Fruit fly (Drosophila melanogaster) whole organism, embryonic: ENCODE results near the gene Dhod.
A peak's percentile ranks its signal among the peaks of the same experiment; 100 is the strongest.

ENCODE experiments used
- Abd-B ChIP-seq: fragments of 200-800 bp; sonication (Bioruptor generic); optimal IDR thresholded peaks from 2 replicates; lab custom pipeline; 2018; ENCODE audit warnings: missing biosample characterization, mild to moderate bottlenecking, missing genetic modification characterization, moderate library complexity
- CG11504 ChIP-seq: fragments of 200-800 bp; sonication (Bioruptor generic); optimal IDR thresholded peaks from 3 replicates; lab custom pipeline; 2019; ENCODE audit warnings: missing biosample characterization, mild to moderate bottlenecking, missing genetic modification characterization, moderate library complexity
- CG14441 ChIP-seq: fragments of 200-800 bp; sonication (Bioruptor generic); IDR thresholded peaks from 2 replicates; pipeline ENCODE4 v1.3.6; 2022; ENCODE audit warnings: missing biosample characterization, missing genetic modification characterization
- CG17361 ChIP-seq: fragments of 200-800 bp; sonication (Bioruptor generic); IDR thresholded peaks from 3 replicates; pipeline ENCODE4 v1.3.6; 2022; ENCODE audit warnings: missing biosample characterization, missing genetic modification characterization
- CG17568 ChIP-seq: fragments of 200-800 bp; sonication (Bioruptor generic); optimal IDR thresholded peaks from 2 replicates; lab custom pipeline; 2018; ENCODE audit warnings: missing biosample characterization, mild to moderate bottlenecking, missing genetic modification characterization, moderate library complexity
- CG1792 ChIP-seq: fragments of 200-800 bp; sonication (Bioruptor generic); optimal IDR thresholded peaks from 2 replicates; lab custom pipeline; 2016; ENCODE audit warnings: missing biosample characterization, missing genetic modification characterization
- CG18599 ChIP-seq: fragments of 200-800 bp; sonication (Bioruptor generic); optimal IDR thresholded peaks from 3 replicates; lab custom pipeline; 2017; ENCODE audit warnings: missing biosample characterization, missing genetic modification characterization, mild to moderate bottlenecking, moderate library complexity, missing genetic modification reagents
- CG2678 ChIP-seq: fragments of 200-800 bp; sonication (Bioruptor generic); optimal IDR thresholded peaks from 3 replicates; lab custom pipeline; 2019; ENCODE audit warnings: missing biosample characterization, mild to moderate bottlenecking, missing genetic modification characterization, moderate library complexity
- CG31441 ChIP-seq: fragments of 200-800 bp; sonication (Bioruptor generic); IDR thresholded peaks from 2 replicates; pipeline ENCODE4 v1.3.6; 2022; ENCODE audit warnings: missing biosample characterization, missing genetic modification characterization
- CG32532 ChIP-seq: fragments of 200-800 bp; sonication (Bioruptor generic); IDR thresholded peaks from 2 replicates; pipeline ENCODE4 v1.3.6; 2022; ENCODE audit warnings: missing biosample characterization, missing genetic modification characterization
- CG3995 ChIP-seq: fragments of 200-800 bp; sonication (Bioruptor generic); optimal IDR thresholded peaks from 3 replicates; lab custom pipeline; 2016; ENCODE audit warnings: missing biosample characterization, missing genetic modification characterization
- CG4424 ChIP-seq: fragments of 200-800 bp; sonication (Bioruptor generic); optimal IDR thresholded peaks from 3 replicates; lab custom pipeline; 2016; ENCODE audit warnings: missing biosample characterization, missing genetic modification characterization
- CG4854 ChIP-seq: fragments of 200-800 bp; sonication (Bioruptor generic); optimal IDR thresholded peaks from 2 replicates; lab custom pipeline; 2016; ENCODE audit warnings: missing biosample characterization, missing genetic modification characterization, inconsistent platforms
- CG6254 ChIP-seq: fragments of 200-800 bp; sonication (Bioruptor generic); optimal IDR thresholded peaks from 3 replicates; lab custom pipeline; 2017; ENCODE audit warnings: mild to moderate bottlenecking, missing biosample characterization, missing genetic modification reagents, missing genetic modification characterization
- CG7839 ChIP-seq: fragments of 200-800 bp; sonication (Bioruptor generic); optimal IDR thresholded peaks from 3 replicates; lab custom pipeline; 2018; ENCODE audit warnings: missing biosample characterization, mild to moderate bottlenecking, missing genetic modification characterization, moderate library complexity
- CG7928 ChIP-seq: fragments of 200-800 bp; sonication (Bioruptor generic); optimal IDR thresholded peaks from 2 replicates; lab custom pipeline; 2017; ENCODE audit warnings: missing biosample characterization, mild to moderate bottlenecking, missing genetic modification characterization
- CG9215 ChIP-seq: fragments of 200-800 bp; sonication (Bioruptor generic); IDR thresholded peaks from 2 replicates; pipeline ENCODE4 v1.3.6; 2022; ENCODE audit warnings: missing biosample characterization, missing genetic modification characterization
- CG9932 ChIP-seq: fragments of 200-800 bp; sonication (Bioruptor generic); IDR thresholded peaks from 2 replicates; pipeline ENCODE4 v1.3.6; 2022; ENCODE audit warnings: missing biosample characterization, missing genetic modification characterization
- CoRest ChIP-seq: fragments of 200-800 bp; sonication (Bioruptor generic); optimal IDR thresholded peaks from 3 replicates; lab custom pipeline; 2018; ENCODE audit warnings: missing biosample characterization, mild to moderate bottlenecking, missing genetic modification characterization, moderate library complexity
- Dbx ChIP-seq: fragments of 200-800 bp; sonication (Bioruptor generic); IDR thresholded peaks from 3 replicates; pipeline ENCODE4 v1.3.6; 2022; ENCODE audit warnings: missing biosample characterization, missing genetic modification characterization
- Dfd ChIP-seq, 2 experiments: fragments of >200 bp; optimal IDR thresholded peaks; 2 replicates each; lab custom pipeline; 2017; ENCODE audit warnings: missing biosample characterization in 2 of 2, missing genetic modification characterization in 2 of 2
- Hr51 ChIP-seq, 2 experiments: fragments of 200-800 bp; sonication (Bioruptor generic); optimal IDR thresholded peaks; 2 replicates in 1 of 2; 3 replicates in 1 of 2; lab custom pipeline; 2016 to 2018; ENCODE audit warnings: missing biosample characterization in 2 of 2, missing genetic modification characterization in 2 of 2, mild to moderate bottlenecking in 1 of 2, moderate library complexity in 1 of 2
- Kr ChIP-seq: fragments of 200-800 bp; sonication (Bioruptor generic); optimal IDR thresholded peaks from 2 replicates; lab custom pipeline; 2017; ENCODE audit warnings: missing biosample characterization, mild to moderate bottlenecking, missing genetic modification characterization
- Lpt ChIP-seq: fragments of >200 bp; optimal IDR thresholded peaks from 2 replicates; lab custom pipeline; 2018; ENCODE audit warnings: missing biosample characterization, missing genetic modification characterization
- Ptx1 ChIP-seq: fragments of 200-800 bp; sonication (Bioruptor generic); IDR thresholded peaks from 2 replicates; pipeline ENCODE4 v1.3.6; 2022; ENCODE audit warnings: missing biosample characterization, missing genetic modification characterization
- Rfx ChIP-seq: fragments of 200-800 bp; sonication (Bioruptor generic); IDR thresholded peaks from 2 replicates; pipeline ENCODE4 v1.3.6; 2022; ENCODE audit warnings: missing biosample characterization, missing genetic modification characterization
- chif ChIP-seq, 2 experiments: fragments of 200-800 bp; sonication (Bioruptor generic); optimal IDR thresholded peaks; 3 replicates each; lab custom pipeline; 2016; ENCODE audit warnings: missing biosample characterization in 2 of 2, missing genetic modification characterization in 2 of 2
- chn ChIP-seq: fragments of 200-800 bp; sonication (Bioruptor generic); optimal IDR thresholded peaks from 2 replicates; lab custom pipeline; 2016; ENCODE audit warnings: missing biosample characterization, missing genetic modification characterization
- disco-r ChIP-seq: fragments of 200-800 bp; sonication (Bioruptor generic); optimal IDR thresholded peaks from 2 replicates; lab custom pipeline; 2016; ENCODE audit warnings: missing biosample characterization, missing genetic modification characterization
- emc ChIP-seq: fragments of 200-800 bp; sonication (Bioruptor generic); optimal IDR thresholded peaks from 2 replicates; lab custom pipeline; 2016; ENCODE audit warnings: missing biosample characterization, missing genetic modification characterization
- ems ChIP-seq: fragments of 200-800 bp; sonication (Bioruptor generic); optimal IDR thresholded peaks from 3 replicates; lab custom pipeline; 2016; ENCODE audit warnings: missing biosample characterization, missing genetic modification characterization
- esg ChIP-seq: fragments of 200-800 bp; sonication (Bioruptor generic); conservative IDR thresholded peaks from 2 replicates; pipeline ENCODE4 v1.3.6; 2022; ENCODE audit warnings: missing biosample characterization, missing genetic modification characterization
- fd102C ChIP-seq: fragments of 200-800 bp; sonication (Bioruptor generic); optimal IDR thresholded peaks from 2 replicates; lab custom pipeline; 2018; ENCODE audit warnings: missing biosample characterization, mild to moderate bottlenecking, missing genetic modification characterization, moderate library complexity
- gem ChIP-seq: fragments of 200-800 bp; sonication (Bioruptor generic); optimal IDR thresholded peaks from 2 replicates; lab custom pipeline; 2019; ENCODE audit warnings: missing biosample characterization, mild to moderate bottlenecking, missing genetic modification characterization, moderate library complexity
- grn ChIP-seq: fragments of 200-800 bp; sonication (Bioruptor generic); optimal IDR thresholded peaks from 3 replicates; lab custom pipeline; 2017; ENCODE audit warnings: missing biosample characterization, missing genetic modification characterization
- hth ChIP-seq: fragments of >200 bp; optimal IDR thresholded peaks from 2 replicates; lab custom pipeline; 2017; ENCODE audit warnings: inconsistent platforms
- lab ChIP-seq: fragments of 200-800 bp; sonication (Bioruptor generic); optimal IDR thresholded peaks from 3 replicates; lab custom pipeline; 2017; ENCODE audit warnings: missing biosample characterization, missing genetic modification characterization, mild to moderate bottlenecking, moderate library complexity, missing genetic modification reagents
- lov ChIP-seq, 2 experiments: fragments of 200-800 bp in 1 of 2; fragments of >200 bp in 1 of 2; sonication (Bioruptor generic) in 1 of 2; IDR thresholded peaks in 1 of 2; optimal IDR thresholded peaks in 1 of 2; 2 replicates in 1 of 2; 3 replicates in 1 of 2; pipeline versions ENCODE4 v1.3.6 to Lab custom; 2017 to 2022; ENCODE audit warnings: missing biosample characterization in 1 of 2, missing genetic modification characterization in 1 of 2
- nau ChIP-seq: fragments of 200-800 bp; sonication (Bioruptor generic); optimal IDR thresholded peaks from 3 replicates; lab custom pipeline; 2017; ENCODE audit warnings: missing biosample characterization, mild to moderate bottlenecking, missing genetic modification characterization, missing genetic modification reagents
- nmo ChIP-seq: fragments of 200-800 bp; sonication (Bioruptor generic); optimal IDR thresholded peaks from 2 replicates; lab custom pipeline; 2018; ENCODE audit warnings: missing biosample characterization, mild to moderate bottlenecking, missing genetic modification characterization, moderate library complexity
- otp ChIP-seq: fragments of 200-800 bp; sonication (Bioruptor generic); IDR thresholded peaks from 3 replicates; pipeline ENCODE4, ENCODE4 v1.3.6; 2022; ENCODE audit warnings: missing biosample characterization, missing genetic modification characterization
- prd ChIP-seq, 3 experiments: fragments of >200 bp in 2 of 3; fragments of 200-800 bp in 1 of 3; sonication (Bioruptor generic) in 1 of 3; optimal IDR thresholded peaks in 2 of 3; IDR thresholded peaks in 1 of 3; 2 replicates in 2 of 3; 3 replicates in 1 of 3; pipeline versions ENCODE4 v1.3.6 to Lab custom; 2017 to 2022; ENCODE audit warnings: missing biosample characterization in 1 of 3, missing genetic modification characterization in 1 of 3
- row ChIP-seq: fragments of 200-800 bp; sonication (Bioruptor generic); IDR thresholded peaks from 3 replicates; pipeline ENCODE4 v1.3.6; 2022; ENCODE audit warnings: missing biosample characterization, missing genetic modification characterization
- sens ChIP-seq: fragments of 200-800 bp; sonication (Bioruptor generic); peaks from one replicate; lab custom pipeline; 2016; ENCODE audit warnings: missing biosample characterization, missing genetic modification characterization
- slbo ChIP-seq: fragments of 200-800 bp; sonication (Bioruptor generic); IDR thresholded peaks from 2 replicates; pipeline ENCODE4 v1.3.6; 2022; ENCODE audit warnings: missing biosample characterization, missing genetic modification characterization
- stc ChIP-seq: fragments of 200-800 bp; sonication (Bioruptor generic); IDR thresholded peaks from 2 replicates; pipeline ENCODE4 v1.3.6; 2022; ENCODE audit warnings: missing biosample characterization, missing genetic modification characterization
- tap ChIP-seq: fragments of 200-800 bp; optimal IDR thresholded peaks from 3 replicates; lab custom pipeline; 2019; ENCODE audit warnings: missing biosample characterization, mild to moderate bottlenecking, missing genetic modification characterization, moderate library complexity
- tgo ChIP-seq: fragments of 200-800 bp; sonication (Bioruptor generic); IDR thresholded peaks from 3 replicates; pipeline ENCODE4 v1.3.6; 2022; ENCODE audit warnings: missing biosample characterization, missing genetic modification characterization
- trem ChIP-seq: fragments of 200-800 bp; optimal IDR thresholded peaks from 3 replicates; lab custom pipeline; 2019; ENCODE audit warnings: missing biosample characterization, mild to moderate bottlenecking, missing genetic modification characterization, moderate library complexity
- vvl ChIP-seq: fragments of 200-800 bp; sonication (Bioruptor generic); IDR thresholded peaks from 2 replicates; pipeline ENCODE4 v1.3.6; 2022; ENCODE audit warnings: missing biosample characterization, missing genetic modification characterization
- zfh1 ChIP-seq: fragments of 200-800 bp; sonication (Bioruptor generic); IDR thresholded peaks from 3 replicates; pipeline ENCODE4 v1.3.6; 2022; ENCODE audit warnings: missing biosample characterization, missing genetic modification characterization

Gene Dhod

dm6 chr3R:8619089-8619488 is 33.6 kb downstream of the Dhod start (continued):
- TF ChIP-seq chn (GFP tag; lab: Kevin White, UChicago) (no peak), trem (no peak), gem (tag; lab: Kevin White, UChicago) (peak; percentile 18), CG9215 (GFP tag; lab: Robert Waterston, UW) (peak; percentile 35), slbo (GFP tag; lab: Robert Waterston, UW) (peak; percentile 5; the same call in 1 of the 2 replicates), lab (GFP tag; lab: Kevin White, UChicago) (peak; percentile 42), stc (0 out of 2 replicates have a peak, but pooled peaks have one; percentile 18), emc (GFP tag; lab: Kevin White, UChicago) (no peak), Dfd (GFP tag; optimal IDR thresholded peaks at IDR 0.05; lab: Kevin White, UChicago) (no peak), vvl (GFP tag; lab: Robert Waterston, UW) (0 out of 2 replicates have a peak, but pooled peaks have one; percentile 11), CG7928 (GFP tag; lab: Kevin White, UChicago) (no peak), tgo (GFP tag; lab: Robert Waterston, UW) (peak; percentile 42; the same call in 2 of the 3 replicates), CoRest (tag; lab: Kevin White, UChicago) (peak; percentile 2), CG2678 (tag; lab: Kevin White, UChicago) (peak; percentile 55), CG11504 (tag; lab: Kevin White, UChicago) (peak; percentile 42), CG7839 (tag; lab: Kevin White, UChicago) (peak; percentile 31), CG31441 (GFP tag; lab: Robert Waterston, UW) (peak; percentile 43), Rfx (GFP tag; lab: Robert Waterston, UW) (0 out of 2 replicates have a peak, but pooled peaks have one; percentile 18), CG4854 (GFP tag; lab: Kevin White, UChicago) (no peak), prd (optimal IDR thresholded peaks at IDR 0.05; lab: Kevin White, UChicago) (no peak), prd (GFP tag; IDR thresholded peaks at IDR 0.05; lab: Robert Waterston, UW) (peak; percentile 34; the same call in 1 of the 3 replicates), Ptx1 (GFP tag; lab: Robert Waterston, UW) (peak; percentile 51), Kr (no peak), grn (no peak), CG18599 (peak; percentile 56), ems (no peak), CG4424 (GFP tag; lab: Kevin White, UChicago) (no peak), Hr51 (GFP tag; optimal IDR thresholded peaks at IDR 0.05; lab: Kevin White, UChicago) (peak in 1 of 2 experiments; percentile 42), nau (GFP tag; lab: Kevin White, UChicago) (peak; percentile 11), nmo (GFP tag; lab: Kevin White, UChicago) (peak; percentile 14), hth (lab: Kevin White, UChicago) (no peak), row (peak; percentile 47; the same call in 1 of the 3 replicates), lov (optimal IDR thresholded peaks at IDR 0.05; lab: Kevin White, UChicago) (no peak), lov (GFP tag; IDR thresholded peaks at IDR 0.05; lab: Robert Waterston, UW) (0 out of 3 replicates have a peak, but pooled peaks have one; percentile 16), CG17568 (GFP tag; lab: Kevin White, UChicago) (no peak), tap (peak; percentile 43), zfh1 (0 out of 3 replicates have a peak, but pooled peaks have one; percentile 40), Abd-B (peak; percentile 5), CG6254 (GFP tag; lab: Kevin White, UChicago) (no peak)

DNA sequence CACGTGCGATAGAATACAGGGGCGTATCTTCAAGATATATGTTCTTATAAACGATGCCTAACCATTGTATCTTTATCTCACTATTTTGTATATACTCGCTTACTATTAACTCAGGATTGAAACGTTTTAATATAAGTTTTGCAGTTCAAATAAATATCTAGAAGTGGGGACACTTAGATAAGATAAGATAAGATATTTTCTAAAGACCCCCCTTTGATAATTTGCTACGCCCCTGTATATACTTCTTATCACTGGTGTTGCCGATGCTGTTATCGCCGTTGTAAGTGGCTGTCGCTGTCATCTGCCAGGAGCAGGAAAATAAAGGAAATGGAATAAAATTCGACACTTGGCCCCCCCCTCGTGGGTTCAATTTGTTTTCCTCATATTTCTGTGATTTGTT is 36.6 kb downstream of the Dhod start:
- TF ChIP-seq esg (GFP tag; lab: Robert Waterston, UW) = no peak
- TF ChIP-seq CG1792 (GFP tag; lab: Kevin White, UChicago) = no peak
- TF ChIP-seq gem (tag; lab: Kevin White, UChicago) = peak; percentile 9
- TF ChIP-seq CG14441 = 0 out of 2 replicates have a peak, but pooled peaks have one; percentile 26
- TF ChIP-seq CG9932 (GFP tag; lab: Robert Waterston, UW) = no peak
- no peak for TF ChIP-seq otp
- no peak for TF ChIP-seq Dbx (GFP tag; lab: Robert Waterston, UW)
- no peak for TF ChIP-seq fd102C (GFP tag; lab: Kevin White, UChicago)
- TF ChIP-seq chif (GFP tag; optimal IDR thresholded peaks at IDR 0.05; lab: Kevin White, UChicago) = no peak
- TF ChIP-seq disco-r (GFP tag; lab: Kevin White, UChicago) = no peak
- no peak for TF ChIP-seq CG17361 (GFP tag; lab: Robert Waterston, UW)
- TF ChIP-seq Lpt (GFP tag; lab: Kevin White, UChicago) = no peak
- no peak for TF ChIP-seq CG3995
- TF ChIP-seq sens (GFP tag; lab: Kevin White, UChicago) = peak; percentile 57
- peak; percentile 7 for TF ChIP-seq CG2678 (tag; lab: Kevin White, UChicago)
- no peak for TF ChIP-seq CG32532 (GFP tag; lab: Robert Waterston, UW)
